Worm (Caenorhabditis elegans) whole organism, L1 larva: ENCODE measurements around the gene T25B9.11.

Experiments
- C04F5.9 ChIP-seq: sonication (generic microtip); optimal IDR thresholded peaks from 2 replicates; lab custom pipeline; 2016; ENCODE audit warnings: missing genetic modification characterization, missing compliant biosample characterization
- C34B4.2 ChIP-seq: sonication (generic microtip); optimal IDR thresholded peaks from 2 replicates; lab custom pipeline; 2017; ENCODE audit warnings: mild to moderate bottlenecking, missing genetic modification characterization, missing compliant biosample characterization
- aha-1 ChIP-seq: fragments of 150-350 bp; optimal IDR thresholded peaks from 2 replicates; lab custom pipeline; 2014; ENCODE audit warnings: missing biosample characterization, missing genetic modification characterization
- ama-1 ChIP-seq: fragments of 150-350 bp; optimal IDR thresholded peaks from 2 replicates; lab custom pipeline; 2014
- blmp-1 ChIP-seq: fragments of 150-350 bp; optimal IDR thresholded peaks from 2 replicates; lab custom pipeline; 2014; ENCODE audit warnings: missing biosample characterization, missing genetic modification characterization
- ceh-8 ChIP-seq: fragments of 200-800 bp; sonication (Bioruptor generic); optimal IDR thresholded peaks from 2 replicates; lab custom pipeline; 2018; ENCODE audit warnings: mild to moderate bottlenecking, missing genetic modification characterization, moderate library complexity, missing compliant biosample characterization
- dpl-1 ChIP-seq, 3 experiments: fragments of 150-350 bp in 2 of 3; sonication (generic microtip) in 1 of 3; optimal IDR thresholded peaks; 2 replicates each; lab custom pipeline; 2014 to 2017; ENCODE audit warnings: missing biosample characterization in 3 of 3, missing genetic modification characterization in 3 of 3, missing genetic modification reagents in 3 of 3
- dsc-1 ChIP-seq: sonication (generic microtip); optimal IDR thresholded peaks from 2 replicates; lab custom pipeline; 2016; ENCODE audit warnings: mild to moderate bottlenecking, missing genetic modification characterization, missing compliant biosample characterization
- efl-1 ChIP-seq, 4 experiments: fragments of 150-350 bp; optimal IDR thresholded peaks in 3 of 4; peaks in 1 of 4; 1 replicate in 1 of 4; 2 replicates in 3 of 4; lab custom pipeline; 2014; ENCODE audit warnings: missing biosample characterization in 2 of 4, missing genetic modification characterization in 2 of 4, missing genetic modification reagents in 2 of 4
- egl-13 ChIP-seq: sonication (generic microtip); optimal IDR thresholded peaks from 2 replicates; lab custom pipeline; 2016; ENCODE audit warnings: missing genotype, missing genetic modification reagents, missing genetic modification characterization, missing compliant biosample characterization
- ets-5 ChIP-seq: fragments of 200-800 bp; sonication (Bioruptor generic); IDR thresholded peaks from 2 replicates; pipeline ENCODE4 v1.3.6; 2022; ENCODE audit warnings: missing genetic modification characterization, missing compliant biosample characterization
- fkh-8 ChIP-seq: sonication (generic microtip); optimal IDR thresholded peaks from 2 replicates; lab custom pipeline; 2016; ENCODE audit warnings: mild to moderate bottlenecking, missing genetic modification characterization, missing compliant biosample characterization
- grh-1 ChIP-seq: fragments of 200-800 bp; sonication (Bioruptor generic); IDR thresholded peaks from 2 replicates; pipeline ENCODE4 v1.3.6; 2022; ENCODE audit warnings: missing genetic modification reagents, missing genetic modification characterization, missing compliant biosample characterization
- hlh-4 ChIP-seq: sonication (generic microtip); optimal IDR thresholded peaks from 2 replicates; lab custom pipeline; 2016; ENCODE audit warnings: mild to moderate bottlenecking, missing genetic modification characterization, missing compliant biosample characterization
- hpl-2 ChIP-seq: fragments of 150-350 bp; optimal IDR thresholded peaks from 2 replicates; lab custom pipeline; 2014; ENCODE audit warnings: missing biosample characterization, missing genetic modification reagents, missing genetic modification characterization
- irx-1 ChIP-seq: sonication (generic microtip); optimal IDR thresholded peaks from 2 replicates; lab custom pipeline; 2016; ENCODE audit warnings: missing genetic modification characterization, missing compliant biosample characterization
- isw-1 ChIP-seq: fragments of 200-800 bp; sonication (Bioruptor generic); IDR thresholded peaks from 2 replicates; pipeline ENCODE4 v1.3.6; 2022; ENCODE audit warnings: missing genetic modification characterization, missing compliant biosample characterization
- jun-1 ChIP-seq: fragments of 150-350 bp; optimal IDR thresholded peaks from 2 replicates; lab custom pipeline; 2014; ENCODE audit warnings: missing biosample characterization, missing genetic modification reagents, missing genetic modification characterization
- lin-35 ChIP-seq, 2 experiments: fragments of 150-350 bp; optimal IDR thresholded peaks; 2 replicates each; lab custom pipeline; 2014; ENCODE audit warnings: missing biosample characterization in 2 of 2, missing genetic modification characterization in 2 of 2, missing genetic modification reagents in 2 of 2
- lin-39 ChIP-seq: fragments of 150-350 bp; optimal IDR thresholded peaks from 2 replicates; lab custom pipeline; 2014; ENCODE audit warnings: missing biosample characterization, missing genetic modification reagents, missing genetic modification characterization
- lsy-2 ChIP-seq, 2 experiments: fragments of 150-350 bp; optimal IDR thresholded peaks; 2 replicates each; lab custom pipeline; 2014; ENCODE audit warnings: missing biosample characterization in 2 of 2, missing genetic modification characterization in 2 of 2
- mdl-1 ChIP-seq, 2 experiments: fragments of 150-350 bp; optimal IDR thresholded peaks; 2 replicates each; lab custom pipeline; 2014 to 2017; ENCODE audit warnings: missing biosample characterization in 2 of 2, missing genetic modification characterization in 2 of 2, inconsistent platforms in 1 of 2
- nhr-19 ChIP-seq: fragments of 200-800 bp; sonication (Bioruptor generic); conservative IDR thresholded peaks from 2 replicates; pipeline ENCODE4 v1.3.6; 2022; ENCODE audit warnings: missing genetic modification characterization, missing compliant biosample characterization
- nhr-20 ChIP-seq: sonication (generic microtip); optimal IDR thresholded peaks from 2 replicates; lab custom pipeline; 2016; ENCODE audit warnings: mild to moderate bottlenecking, missing genetic modification characterization, missing compliant biosample characterization
- nhr-237 ChIP-seq: fragments of 150-350 bp; optimal IDR thresholded peaks from 2 replicates; lab custom pipeline; 2014; ENCODE audit warnings: missing biosample characterization, missing genetic modification characterization
- nhr-47 ChIP-seq: sonication (generic microtip); optimal IDR thresholded peaks from 2 replicates; lab custom pipeline; 2016; ENCODE audit warnings: mild to moderate bottlenecking, missing genetic modification characterization, moderate library complexity, missing compliant biosample characterization
- nhr-71 ChIP-seq: sonication (generic microtip); optimal IDR thresholded peaks from 2 replicates; lab custom pipeline; 2016; ENCODE audit warnings: mild to moderate bottlenecking, missing genetic modification characterization, moderate library complexity, missing compliant biosample characterization
- nhr-76 ChIP-seq: sonication (generic microtip); optimal IDR thresholded peaks from 2 replicates; lab custom pipeline; 2017; ENCODE audit warnings: missing biosample characterization, missing genetic modification characterization
- nhr-85 ChIP-seq: sonication (generic microtip); peaks from one replicate; lab custom pipeline; 2016; ENCODE audit warnings: missing genetic modification characterization, inconsistent platforms, missing compliant biosample characterization
- pax-3 ChIP-seq: fragments of 200-800 bp; sonication (Bioruptor generic); optimal IDR thresholded peaks from 2 replicates; lab custom pipeline; 2018; ENCODE audit warnings: mild to moderate bottlenecking, missing genetic modification characterization, moderate library complexity, missing compliant biosample characterization
- rnt-1 ChIP-seq: sonication (generic microtip); optimal IDR thresholded peaks from 2 replicates; lab custom pipeline; 2016; ENCODE audit warnings: mild to moderate bottlenecking, missing genetic modification characterization, moderate library complexity, missing compliant biosample characterization
- skn-1 ChIP-seq: fragments of 150-350 bp; optimal IDR thresholded peaks from 2 replicates; lab custom pipeline; 2014; ENCODE audit warnings: missing biosample characterization, missing genetic modification characterization
- snpc-4 ChIP-seq: fragments of 150-350 bp; optimal IDR thresholded peaks from 2 replicates; lab custom pipeline; 2014; ENCODE audit warnings: missing biosample characterization, missing genetic modification characterization
- sptf-1 ChIP-seq: fragments of 150-350 bp; optimal IDR thresholded peaks from 2 replicates; lab custom pipeline; 2014; ENCODE audit warnings: missing biosample characterization, missing genetic modification characterization
- tlp-1 ChIP-seq: fragments of 150-350 bp; optimal IDR thresholded peaks from 2 replicates; lab custom pipeline; 2014; ENCODE audit warnings: missing biosample characterization, missing genetic modification characterization
- unc-130 ChIP-seq: fragments of 150-350 bp; optimal IDR thresholded peaks from 2 replicates; lab custom pipeline; 2017; ENCODE audit warnings: missing biosample characterization, missing genetic modification characterization, inconsistent platforms
- unc-86 ChIP-seq: sonication (generic microtip); optimal IDR thresholded peaks from 2 replicates; lab custom pipeline; 2016; ENCODE audit warnings: missing genetic modification characterization, missing compliant biosample characterization
- unc-98 ChIP-seq: fragments of 200-800 bp; sonication (Bioruptor generic); IDR thresholded peaks from 2 replicates; pipeline ENCODE4 v1.3.6; 2022; ENCODE audit warnings: missing genetic modification characterization, missing compliant biosample characterization
- zip-4 ChIP-seq: fragments of 200-800 bp; sonication (Bioruptor generic); optimal IDR thresholded peaks from 2 replicates; lab custom pipeline; 2018; ENCODE audit warnings: mild to moderate bottlenecking, missing genetic modification characterization, moderate library complexity, missing compliant biosample characterization
- ztf-11 ChIP-seq, 2 experiments: sonication (generic microtip); optimal IDR thresholded peaks; 2 replicates each; lab custom pipeline; 2016 to 2017; ENCODE audit warnings: missing genetic modification characterization in 2 of 2, missing biosample characterization in 1 of 2, missing compliant biosample characterization in 1 of 2

T25B9.11 gene

ce11 chrIV:10714594-10714993, 49.7 kb upstream of the T25B9.11 start (continued):
- TF ChIP-seq nhr-19 (GFP tag; lab: Robert Waterston, UW): no peak
- TF ChIP-seq ztf-11 (tag; optimal IDR thresholded peaks at IDR 0.05; lab: Kevin White, UChicago): no peak
- no peak for TF ChIP-seq lin-39 (tag; lab: Kevin White, UChicago)
- TF ChIP-seq lsy-2 (tag; optimal IDR thresholded peaks at IDR 0.05; lab: Kevin White, UChicago): peak; percentile 15 to 33
- TF ChIP-seq nhr-71: peak; percentile 45
- TF ChIP-seq grh-1 (GFP tag; lab: Robert Waterston, UW): no peak
- TF ChIP-seq dpl-1 (GFP tag; optimal IDR thresholded peaks at IDR 0.05; lab: Kevin White, UChicago): peak; percentile 7 to 13 (median 12)
- TF ChIP-seq nhr-47: peak; percentile 10

- TF ChIP-seq ets-5 (GFP tag; lab: Robert Waterston, UW) (no peak), dpl-1 (GFP tag; optimal IDR thresholded peaks at IDR 0.05; lab: Kevin White, UChicago) (no peak), ceh-8 (GFP tag; lab: Kevin White, UChicago) (no peak), lsy-2 (tag; optimal IDR thresholded peaks at IDR 0.05; lab: Kevin White, UChicago) (no peak), irx-1 (tag; lab: Kevin White, UChicago) (no peak), skn-1 (tag; lab: Kevin White, UChicago) (no peak), hlh-4 (tag; lab: Kevin White, UChicago) (no peak), nhr-85 (tag; lab: Kevin White, UChicago) (no peak), aha-1 (tag; lab: Kevin White, UChicago) (no peak), C04F5.9 (tag; lab: Kevin White, UChicago) (no peak), egl-13 (tag; lab: Kevin White, UChicago) (no peak), nhr-71 (no peak), unc-86 (no peak), zip-4 (GFP tag; lab: Kevin White, UChicago) (no peak)
Measured at ce11 chrIV:10716348-10716747, 48.0 kb upstream of the T25B9.11 start, which contains the start of gene ncx-3. Gene ncx-3, plus strand, starts transcription at chrIV:10716648.

ce11 chrIV:10718075-10718474, 46.2 kb upstream of the T25B9.11 start:
- no peak for TF ChIP-seq lin-39 (tag; lab: Kevin White, UChicago)
- TF ChIP-seq lin-35 (GFP tag; optimal IDR thresholded peaks at IDR 0.05; lab: Kevin White, UChicago): no peak
- TF ChIP-seq hpl-2: no peak
- peak; percentile 51 for TF ChIP-seq blmp-1 (tag; lab: Kevin White, UChicago)
- TF ChIP-seq C04F5.9 (tag; lab: Kevin White, UChicago): no peak

ce11 chrIV:10718865-10719264, 45.4 kb upstream of the T25B9.11 start:
- TF ChIP-seq pax-3 (tag; lab: Kevin White, UChicago) (peak; percentile 67), ama-1 (lab: Kevin White, UChicago) (no peak), dsc-1 (tag; lab: Kevin White, UChicago) (peak; percentile 84), fkh-8 (peak; percentile 19)

- no peak for TF ChIP-seq nhr-85 (tag; lab: Kevin White, UChicago)
- no peak for TF ChIP-seq efl-1 (optimal IDR thresholded peaks at IDR 0.05; lab: Kevin White, UChicago)
- peak in 1 of 2 experiments; percentile 83 for TF ChIP-seq efl-1 (GFP tag; optimal IDR thresholded peaks at IDR 0.05 in 1 of 2; lab: Kevin White, UChicago)
Measured at ce11 chrIV:10727734-10728133, 36.6 kb upstream of the T25B9.11 start, which contains the start of gene ZC168.2. Gene ZC168.2, plus strand, starts transcription at chrIV:10728034.

ce11 chrIV:10734527-10735436, 29.5 kb upstream of the T25B9.11 start, which contains the start of the genes orc-5 and cyb-1:
Gene orc-5, minus strand, starts transcription at chrIV:10734588.
Gene cyb-1, plus strand, starts transcription at chrIV:10735216.
- peak; percentile 58 for TF ChIP-seq jun-1 (tag; lab: Kevin White, UChicago)
- peak; percentile 3 for TF ChIP-seq ceh-8 (GFP tag; lab: Kevin White, UChicago)
- TF ChIP-seq dsc-1 (tag; lab: Kevin White, UChicago): peak; percentile 70
- TF ChIP-seq rnt-1 (tag; lab: Kevin White, UChicago): peak; percentile 87
- TF ChIP-seq unc-98: no peak
- TF ChIP-seq nhr-237 (tag; lab: Kevin White, UChicago): no peak
- TF ChIP-seq ets-5 (GFP tag; lab: Robert Waterston, UW): no peak
- no peak for TF ChIP-seq sptf-1 (tag; lab: Kevin White, UChicago)
- TF ChIP-seq C34B4.2 (tag; lab: Kevin White, UChicago): no peak
- peak; percentile 10 for TF ChIP-seq aha-1 (tag; lab: Kevin White, UChicago)
- TF ChIP-seq nhr-76: no peak
- peak; percentile 53 for TF ChIP-seq snpc-4 (tag; lab: Kevin White, UChicago)
- peak; percentile 87 for TF ChIP-seq unc-130
- TF ChIP-seq nhr-20 (tag; lab: Kevin White, UChicago): peak; percentile 80
- TF ChIP-seq mdl-1 (tag; optimal IDR thresholded peaks at IDR 0.05; lab: Kevin White, UChicago): peak in 1 of 2 experiments; percentile 66
- no peak for TF ChIP-seq tlp-1 (tag; lab: Kevin White, UChicago)
- TF ChIP-seq isw-1 (GFP tag; lab: Robert Waterston, UW): peak; percentile 76
